Worm (Caenorhabditis elegans) whole organism, L2 larva: ENCODE measurements around the gene ify-1.

Experiments used
- R02D3.7 ChIP-seq: fragments of 150-350 bp; optimal IDR thresholded peaks from 2 replicates; lab custom pipeline; 2014; ENCODE audit warnings: missing biosample characterization, missing genetic modification characterization
- alr-1 ChIP-seq: fragments of 150-350 bp; optimal IDR thresholded peaks from 2 replicates; lab custom pipeline; 2014; ENCODE audit warnings: missing biosample characterization, missing genetic modification characterization
- aly-2 ChIP-seq: fragments of 150-350 bp; optimal IDR thresholded peaks from 2 replicates; lab custom pipeline; 2014; ENCODE audit warnings: missing biosample characterization, missing genetic modification characterization
- ama-1 ChIP-seq: fragments of 150-350 bp; optimal IDR thresholded peaks from 2 replicates; lab custom pipeline; 2018; ENCODE audit warnings: inconsistent platforms
- dmd-4 ChIP-seq: sonication (generic microtip); optimal IDR thresholded peaks from 2 replicates; lab custom pipeline; 2017; ENCODE audit warnings: missing biosample characterization, missing genetic modification characterization
- elt-1 ChIP-seq: fragments of 150-350 bp; optimal IDR thresholded peaks from 2 replicates; lab custom pipeline; 2014; ENCODE audit warnings: missing biosample characterization, missing genetic modification characterization
- fos-1 ChIP-seq: fragments of 150-350 bp; optimal IDR thresholded peaks from 2 replicates; lab custom pipeline; 2014; ENCODE audit warnings: missing biosample characterization, missing genetic modification characterization
- lsy-2 ChIP-seq, 2 experiments: fragments of 150-350 bp in 1 of 2; sonication (generic microtip) in 1 of 2; optimal IDR thresholded peaks; 2 replicates each; lab custom pipeline; 2014 to 2017; ENCODE audit warnings: missing biosample characterization in 2 of 2, missing genetic modification characterization in 2 of 2
- mdl-1 ChIP-seq, 2 experiments: fragments of 150-350 bp in 1 of 2; sonication (generic microtip) in 1 of 2; optimal IDR thresholded peaks; 2 replicates each; lab custom pipeline; 2017; ENCODE audit warnings: missing biosample characterization in 2 of 2, missing genetic modification characterization in 2 of 2
- nhr-12 ChIP-seq: fragments of 150-350 bp; optimal IDR thresholded peaks from 2 replicates; lab custom pipeline; 2014; ENCODE audit warnings: missing biosample characterization, missing genetic modification characterization
- snpc-4 ChIP-seq: fragments of 150-350 bp; optimal IDR thresholded peaks from 2 replicates; lab custom pipeline; 2014; ENCODE audit warnings: missing biosample characterization, missing genetic modification characterization
- unc-55 ChIP-seq: fragments of 150-350 bp; sonication (generic microtip); optimal IDR thresholded peaks from 3 replicates; lab custom pipeline; 2014; ENCODE audit warnings: missing biosample characterization, missing genetic modification reagents, missing genetic modification characterization
- unc-62 ChIP-seq: fragments of 150-350 bp; optimal IDR thresholded peaks from 2 replicates; lab custom pipeline; 2014; ENCODE audit warnings: missing biosample characterization, missing genetic modification reagents, missing genetic modification characterization
- ztf-11 ChIP-seq: sonication (generic microtip); optimal IDR thresholded peaks from 2 replicates; lab custom pipeline; 2017; ENCODE audit warnings: missing biosample characterization, missing genetic modification characterization

ce11 chrII:5014399-5014798, 40.6 kb downstream of the ify-1 start, which contains the start of gene F59A6.2:
- TF ChIP-seq aly-2 (tag; lab: Kevin White, UChicago), result no peak
- TF ChIP-seq mdl-1 (tag; optimal IDR thresholded peaks at IDR 0.05; lab: Kevin White, UChicago), result no peak
- no peak for TF ChIP-seq unc-55 (GFP tag; lab: Kevin White, UChicago)
- TF ChIP-seq elt-1 (tag; lab: Kevin White, UChicago), result no peak
- TF ChIP-seq unc-62 (GFP tag; lab: Kevin White, UChicago), result no peak
- no peak for TF ChIP-seq lsy-2 (tag; optimal IDR thresholded peaks at IDR 0.05; lab: Kevin White, UChicago)
- no peak for TF ChIP-seq fos-1
- no peak for TF ChIP-seq snpc-4 (tag; lab: Kevin White, UChicago)
- no peak for TF ChIP-seq nhr-12
- TF ChIP-seq ama-1 (lab: Kevin White, UChicago), result no peak
- TF ChIP-seq alr-1 (tag; lab: Kevin White, UChicago), result no peak
- no peak for TF ChIP-seq dmd-4 (tag; lab: Kevin White, UChicago)
- TF ChIP-seq R02D3.7 (tag; lab: Kevin White, UChicago), result no peak
- TF ChIP-seq ztf-11, result no peak
